Worm (Caenorhabditis elegans): ENCODE results near the gene F40C5.2.

F40C5.2 gene

ce11 chrV:3605325-3605724, 34.5 kb downstream of the F40C5.2 start, which contains the start of gene T22F3.8:
Gene T22F3.8 (minus strand): TSS chrV:3605425.
- TF ChIP-seq rcor-1 (GFP tag; IDR thresholded peaks at IDR 0.05) (no peak), lsl-1 (GFP tag; optimal IDR thresholded peaks at IDR 0.05) (no peak), dpl-1 (GFP tag; optimal IDR thresholded peaks at IDR 0.05) (no peak), hmg-1.2 (GFP tag; IDR thresholded peaks at IDR 0.05) (no peak), ztf-25 (GFP tag; IDR thresholded peaks at IDR 0.05) (no peak), pbrm-1 (GFP tag; IDR thresholded peaks at IDR 0.05) (no peak), ztf-26 (tag; optimal IDR thresholded peaks at IDR 0.05) (no peak), ztf-18 (tag; optimal IDR thresholded peaks at IDR 0.05) (no peak), egl-44 (GFP tag; IDR thresholded peaks at IDR 0.05) (no peak), B0261.1 (tag; optimal IDR thresholded peaks at IDR 0.05) (no peak), hsf-1 (GFP tag; IDR thresholded peaks at IDR 0.05) (no peak), sea-2 (GFP tag; IDR thresholded peaks at IDR 0.05) (no peak), rec-8 (tag; optimal IDR thresholded peaks at IDR 0.05) (no peak), lin-26 (GFP tag; IDR thresholded peaks at IDR 0.05) (no peak), hlh-26 (GFP tag; conservative IDR thresholded peaks at IDR 0.05) (no peak), atf-7 (tag; optimal IDR thresholded peaks at IDR 0.05) (no peak), F33H1.4 (GFP tag; IDR thresholded peaks at IDR 0.05) (no peak)

DNA sequence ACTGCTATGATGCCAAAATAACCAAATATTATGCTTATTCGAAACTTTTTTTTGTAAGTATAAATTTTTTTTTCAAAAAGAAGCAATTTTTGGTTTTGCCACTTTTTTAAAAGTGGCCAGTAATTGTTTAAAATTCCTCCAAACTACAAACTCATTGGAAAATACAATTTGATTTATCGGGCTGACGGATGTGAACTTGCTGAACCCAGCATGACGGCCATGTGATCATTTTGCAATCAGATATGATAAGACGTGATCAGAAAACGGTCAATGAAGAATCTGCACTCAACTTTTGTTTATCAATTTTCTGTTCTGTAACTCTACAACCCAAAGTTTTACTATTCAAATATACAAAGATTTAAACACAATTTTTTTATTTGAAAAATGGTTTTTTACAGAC, 35.6 kb downstream of the F40C5.2 start:
- TF ChIP-seq rcor-1 (GFP tag; IDR thresholded peaks at IDR 0.05) (no peak), T07F8.4 (tag; optimal IDR thresholded peaks at IDR 0.05) (no peak), lsl-1 (GFP tag; optimal IDR thresholded peaks at IDR 0.05) (no peak), F57A8.1 (GFP tag; optimal IDR thresholded peaks at IDR 0.05) (no peak), die-1 (tag; optimal IDR thresholded peaks at IDR 0.05) (no peak), F55B11.4 (tag; optimal IDR thresholded peaks at IDR 0.05; ENCODE audit: borderline replicate concordance, insufficient read depth) (no peak), efl-1 (GFP tag; optimal IDR thresholded peaks at IDR 0.05) (no peak), ztf-25 (GFP tag; IDR thresholded peaks at IDR 0.05) (no peak), ceh-79 (tag; optimal IDR thresholded peaks at IDR 0.05) (no peak), Y56A3A.18 (GFP tag; IDR thresholded peaks at IDR 0.05) (no peak), egrh-3 (GFP tag; IDR thresholded peaks at IDR 0.05) (no peak), mxl-1 (tag; optimal IDR thresholded peaks at IDR 0.05) (no peak), bed-2 (GFP tag; IDR thresholded peaks at IDR 0.05) (no peak)

DNA sequence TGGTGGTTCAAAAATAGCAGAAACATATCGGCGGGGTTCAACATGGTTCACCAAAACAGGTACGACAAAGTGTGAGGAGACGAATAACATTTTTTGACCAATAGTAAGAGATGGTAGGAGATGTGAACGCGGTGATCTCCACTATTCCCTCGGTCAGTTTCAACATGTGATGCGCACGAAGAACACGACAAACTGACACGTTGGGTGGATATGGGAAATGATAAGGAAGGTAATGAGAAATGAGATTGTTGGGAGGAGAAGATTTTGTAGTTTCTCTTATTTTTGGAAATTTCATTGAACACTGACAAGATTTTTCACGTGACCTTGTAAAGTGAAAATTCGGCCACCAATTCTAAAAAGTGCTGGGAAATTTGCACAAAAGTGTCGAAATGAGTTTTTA, 39.9 kb downstream of the F40C5.2 start:
- TF ChIP-seq ztf-25 (GFP tag; IDR thresholded peaks at IDR 0.05) (no peak), F23B12.7 (tag; optimal IDR thresholded peaks at IDR 0.05; ENCODE audit: insufficient read depth) (no peak), C17E4.6 (GFP tag; IDR thresholded peaks at IDR 0.05) (no peak), nhr-90 (tag; optimal IDR thresholded peaks at IDR 0.05) (no peak), hlh-26 (GFP tag; conservative IDR thresholded peaks at IDR 0.05) (no peak)

DNA sequence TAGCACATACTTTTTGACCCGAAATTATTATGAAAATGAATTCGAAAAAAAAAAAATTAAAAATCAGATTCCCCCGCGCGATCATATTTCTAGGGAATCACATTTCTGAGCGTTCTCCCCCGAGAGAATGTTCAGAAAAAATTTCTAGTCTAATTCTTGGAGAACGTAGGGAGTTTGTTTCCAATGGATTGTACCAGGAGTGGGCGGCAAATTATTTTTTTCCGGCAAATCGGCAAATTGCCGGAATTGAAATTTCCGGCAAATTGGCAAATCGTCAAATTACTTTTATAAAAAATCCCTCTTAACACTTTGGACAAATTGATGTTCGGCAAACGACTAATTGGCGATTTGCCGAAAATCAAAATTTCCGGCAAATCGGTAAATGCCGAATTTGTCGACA, 40.9 kb downstream of the F40C5.2 start, which contains the start of gene T22F3.10:
TSS of gene T22F3.10 (minus strand) at position 101 of the 400 bp plus-strand sequence.
- TF ChIP-seq ekl-4 (GFP tag; IDR thresholded peaks at IDR 0.05): no peak
- TF ChIP-seq ztf-6 (GFP tag; IDR thresholded peaks at IDR 0.05): no peak
- no peak for TF ChIP-seq athp-1 (tag; optimal IDR thresholded peaks at IDR 0.05)
- TF ChIP-seq lag-1 (GFP tag; IDR thresholded peaks at IDR 0.05): no peak
- no peak for TF ChIP-seq lin-40 (tag; optimal IDR thresholded peaks at IDR 0.05)
- TF ChIP-seq rcor-1 (GFP tag; IDR thresholded peaks at IDR 0.05): no peak
- no peak for TF ChIP-seq chd-7 (tag; optimal IDR thresholded peaks at IDR 0.05)
- TF ChIP-seq unc-130 (GFP tag; optimal IDR thresholded peaks at IDR 0.05): no peak
- TF ChIP-seq aptf-2 (GFP tag; conservative IDR thresholded peaks at IDR 0.05): no peak
- no peak for TF ChIP-seq ama-1 (optimal IDR thresholded peaks at IDR 0.05)
- no peak for TF ChIP-seq ama-1 (GFP tag; optimal IDR thresholded peaks at IDR 0.05)
- TF ChIP-seq D2030.7 (GFP tag; IDR thresholded peaks at IDR 0.05): no peak
- no peak for TF ChIP-seq ccch-3 (GFP tag; optimal IDR thresholded peaks at IDR 0.05)
- TF ChIP-seq B0035.1 (tag; optimal IDR thresholded peaks at IDR 0.05): no peak
- TF ChIP-seq hlh-12 (tag; optimal IDR thresholded peaks at IDR 0.05): no peak
- no peak for TF ChIP-seq mes-4 (tag; optimal IDR thresholded peaks at IDR 0.05)
- TF ChIP-seq C17E4.6 (GFP tag; IDR thresholded peaks at IDR 0.05): no peak
- no peak for TF ChIP-seq pha-4 (tag; optimal IDR thresholded peaks at IDR 0.05)

Data from whole organism, young adult.